Fruit fly (Drosophila melanogaster) whole organism, embryonic: ENCODE data around the gene CCHa1.

Experiments used
- CG3065 ChIP-seq: fragments of 200-800 bp; sonication (Bioruptor generic); optimal IDR thresholded peaks from 2 replicates; lab custom pipeline; 2016; ENCODE audit warnings: missing biosample characterization, missing genetic modification characterization
- NK7.1 ChIP-seq: fragments of 200-800 bp; sonication (Bioruptor generic); optimal IDR thresholded peaks from 3 replicates; lab custom pipeline; 2016; ENCODE audit warnings: missing biosample characterization, missing genetic modification characterization
- eve ChIP-seq, 2 experiments: fragments of >200 bp; optimal IDR thresholded peaks; 2 replicates each; lab custom pipeline; 2017; ENCODE audit warnings: missing biosample characterization in 2 of 2, missing genetic modification characterization in 2 of 2

DNA sequence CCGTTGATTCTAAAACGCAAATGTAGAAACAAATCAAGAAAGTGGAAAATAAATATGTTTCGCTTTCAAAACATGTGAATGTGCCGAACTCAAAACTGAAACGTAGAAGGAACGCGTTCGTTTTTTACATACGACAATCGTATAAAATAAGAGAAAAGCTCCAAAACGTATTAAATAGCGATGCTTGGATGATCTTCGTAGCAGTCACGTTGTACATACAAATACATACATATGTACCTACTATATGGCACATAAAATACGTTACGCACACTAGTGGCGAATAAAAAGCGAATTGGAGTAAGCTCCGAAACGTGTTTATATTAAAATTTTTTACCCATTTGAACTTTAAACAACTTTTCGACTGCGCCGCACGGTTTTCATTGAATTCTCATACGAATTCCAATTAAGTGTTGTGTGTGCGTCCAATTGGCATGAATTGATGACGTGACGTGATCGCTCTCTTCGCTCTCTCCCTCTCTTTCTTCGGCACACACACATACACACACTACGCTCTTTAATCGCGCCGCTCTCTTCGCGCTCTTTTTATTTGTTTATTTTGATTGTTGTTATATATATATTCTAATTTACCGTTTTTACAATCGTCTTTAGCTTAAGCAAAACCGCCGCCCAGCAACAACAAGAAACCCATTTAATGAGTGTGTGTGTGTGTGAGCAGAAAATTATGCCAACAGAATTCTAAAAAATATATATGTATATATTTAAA lies 39.3 kb downstream of the CCHa1 start:
- TF ChIP-seq eve (GFP tag; optimal IDR thresholded peaks at IDR 0.05; lab: Kevin White, UChicago) (peak in 1 of 2 experiments; percentile 87), NK7.1 (no peak), CG3065 (no peak)
